Worm (Caenorhabditis elegans) whole organism, L4/young adult: ENCODE measurements around the gene F40H3.3.

Experiments used
- dao-5 ChIP-seq: sonication (generic microtip); optimal IDR thresholded peaks from 2 replicates; lab custom pipeline; 2016; ENCODE audit warnings: missing genotype, missing genetic modification characterization, moderate library complexity, missing compliant biosample characterization
- him-1 ChIP-seq: sonication (generic microtip); optimal IDR thresholded peaks from 2 replicates; lab custom pipeline; 2016; ENCODE audit warnings: missing genotype, missing genetic modification reagents, missing genetic modification characterization, missing compliant biosample characterization

DNA sequence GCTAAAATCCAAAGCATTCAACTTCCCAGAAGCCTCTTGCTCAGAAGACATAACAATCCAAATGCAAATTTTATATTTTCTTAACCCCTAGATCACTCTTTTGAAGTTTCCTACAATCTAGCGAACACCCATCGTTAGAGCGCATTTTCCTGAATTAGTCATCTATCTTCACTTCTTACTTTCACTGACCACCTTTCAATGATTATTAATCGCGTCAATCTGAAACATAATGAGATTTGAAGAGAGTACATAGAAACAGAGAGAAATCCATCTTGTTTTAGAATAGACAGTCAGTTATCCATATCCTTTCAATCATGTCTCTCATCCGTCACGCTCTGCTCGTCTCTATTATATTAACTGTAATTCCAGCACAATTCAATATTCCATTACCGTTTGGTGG lies at the start of gene F40H3.3:
- TF ChIP-seq him-1 (no peak), dao-5 (tag; lab: Kevin White, UChicago) (no peak)
